Worm (Caenorhabditis elegans) whole organism, L3 larva: Measurements from ENCODE around the gene C36C9.5.
"Not testable (repeated sequence)": the region's sequence is repeated elsewhere in the genome, so short reads cannot be mapped to it uniquely, and the experiment has no call there.

Source experiments
- ama-1 ChIP-seq: fragments of 150-350 bp; optimal IDR thresholded peaks from 2 replicates; lab custom pipeline; 2018
- ceh-82 ChIP-seq: fragments of 150-350 bp; optimal IDR thresholded peaks from 2 replicates; lab custom pipeline; 2014; ENCODE audit warnings: missing biosample characterization, missing genetic modification characterization
- daf-12 ChIP-seq: fragments of 150-350 bp; optimal IDR thresholded peaks from 2 replicates; lab custom pipeline; 2014; ENCODE audit warnings: missing biosample characterization, missing genetic modification reagents, missing genetic modification characterization
- lin-39 ChIP-seq: fragments of 150-350 bp; optimal IDR thresholded peaks from 2 replicates; lab custom pipeline; 2018; ENCODE audit warnings: missing biosample characterization, missing genetic modification reagents, missing genetic modification characterization
- nfya-1 ChIP-seq: sonication (generic microtip); optimal IDR thresholded peaks from 2 replicates; lab custom pipeline; 2017; ENCODE audit warnings: missing genetic modification characterization, mild to moderate bottlenecking, missing compliant biosample characterization, antibody characterized with exemption, moderate library complexity; ENCODE audit not compliant: insufficient read depth
- nhr-28 ChIP-seq: fragments of 150-350 bp; optimal IDR thresholded peaks from 2 replicates; lab custom pipeline; 2014; ENCODE audit warnings: missing biosample characterization, missing genetic modification characterization
- tbx-2 ChIP-seq: sonication (generic microtip); optimal IDR thresholded peaks from 2 replicates; lab custom pipeline; 2016; ENCODE audit warnings: mild to moderate bottlenecking, missing genetic modification characterization, missing compliant biosample characterization
- unc-62 ChIP-seq: fragments of 150-350 bp; sonication (generic microtip); optimal IDR thresholded peaks from 4 replicates; lab custom pipeline; 2014; ENCODE audit warnings: missing biosample characterization, missing genetic modification reagents, missing genetic modification characterization
- zag-1 ChIP-seq: fragments of 150-350 bp; optimal IDR thresholded peaks from 2 replicates; lab custom pipeline; 2014; ENCODE audit warnings: missing biosample characterization, missing genetic modification characterization

DNA sequence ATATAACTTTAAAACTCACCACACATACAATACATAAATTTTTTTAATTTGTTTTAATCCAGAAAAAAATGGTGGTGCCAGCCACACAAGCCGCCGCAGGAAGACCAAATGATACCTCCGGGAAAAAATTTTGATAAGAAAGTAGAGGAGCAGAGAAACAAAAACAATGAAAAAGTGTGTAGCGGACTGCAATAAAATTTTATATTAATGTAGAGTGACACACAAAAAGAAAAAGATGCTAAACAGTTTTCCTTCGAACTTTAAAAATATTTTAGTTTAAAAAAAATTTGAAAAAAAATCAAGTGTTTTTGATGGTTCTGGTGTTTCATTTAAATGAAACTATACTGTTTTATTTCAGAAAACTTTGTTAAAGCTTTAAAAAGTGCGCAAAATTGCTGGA lies 13.7 kb downstream of the C36C9.5 start, which contains the start of gene C36C9.12:
- TF ChIP-seq daf-12 (tag; lab: Kevin White, UChicago); nhr-28 (tag; lab: Kevin White, UChicago); tbx-2; lin-39 (tag; lab: Kevin White, UChicago); nfya-1 (tag; lab: Kevin White, UChicago); ama-1; ceh-82 (tag; lab: Kevin White, UChicago); zag-1; unc-62 (GFP tag; lab: Kevin White, UChicago): not testable (repeated sequence)
